Worm (Caenorhabditis elegans) whole organism, L1 larva: ENCODE measurements around the gene F48B9.1.
A peak's percentile ranks its signal among the peaks of the same experiment; 100 is the strongest.

Experiments
- C16A3.4 ChIP-seq: fragments of 150-350 bp; optimal IDR thresholded peaks from 2 replicates; lab custom pipeline; 2014; ENCODE audit warnings: missing biosample characterization, missing genetic modification characterization
- aha-1 ChIP-seq: fragments of 150-350 bp; optimal IDR thresholded peaks from 2 replicates; lab custom pipeline; 2014; ENCODE audit warnings: missing biosample characterization, missing genetic modification characterization
- alr-1 ChIP-seq: fragments of 200-800 bp; sonication (Bioruptor generic); optimal IDR thresholded peaks from 2 replicates; lab custom pipeline; 2018; ENCODE audit warnings: borderline replicate concordance, mild to moderate bottlenecking, missing genetic modification characterization, missing compliant biosample characterization
- ama-1 ChIP-seq: fragments of 150-350 bp; optimal IDR thresholded peaks from 2 replicates; lab custom pipeline; 2014
- ceh-63 ChIP-seq: fragments of 200-800 bp; sonication (Bioruptor generic); optimal IDR thresholded peaks from 2 replicates; lab custom pipeline; 2018; ENCODE audit warnings: mild to moderate bottlenecking, missing genetic modification characterization, missing compliant biosample characterization
- ceh-82 ChIP-seq, 3 experiments: fragments of 150-350 bp in 1 of 3; sonication (generic microtip) in 2 of 3; optimal IDR thresholded peaks; 2 replicates each; lab custom pipeline; 2014 to 2017; ENCODE audit warnings: missing biosample characterization in 3 of 3, missing genetic modification characterization in 3 of 3
- ceh-88 ChIP-seq: fragments of 200-800 bp; sonication (Bioruptor generic); IDR thresholded peaks from 2 replicates; pipeline ENCODE4 v1.3.6; 2022; ENCODE audit warnings: missing genetic modification characterization, missing compliant biosample characterization
- ceh-90 ChIP-seq: sonication (generic microtip); optimal IDR thresholded peaks from 2 replicates; lab custom pipeline; 2016; ENCODE audit warnings: missing genetic modification characterization, missing compliant biosample characterization
- dsc-1 ChIP-seq: sonication (generic microtip); optimal IDR thresholded peaks from 2 replicates; lab custom pipeline; 2016; ENCODE audit warnings: mild to moderate bottlenecking, missing genetic modification characterization, missing compliant biosample characterization
- efl-1 ChIP-seq, 4 experiments: fragments of 150-350 bp; optimal IDR thresholded peaks in 3 of 4; peaks in 1 of 4; 1 replicate in 1 of 4; 2 replicates in 3 of 4; lab custom pipeline; 2014; ENCODE audit warnings: missing biosample characterization in 2 of 4, missing genetic modification characterization in 2 of 4, missing genetic modification reagents in 2 of 4
- egl-27 ChIP-seq, 2 experiments: fragments of 150-350 bp in 1 of 2; sonication (generic microtip); optimal IDR thresholded peaks; 3 replicates each; lab custom pipeline; 2017 to 2018; ENCODE audit warnings: missing biosample characterization in 2 of 2, missing genetic modification characterization in 2 of 2, missing genetic modification reagents in 2 of 2
- elt-2 ChIP-seq: sonication (generic microtip); optimal IDR thresholded peaks from 2 replicates; lab custom pipeline; 2016; ENCODE audit warnings: missing genetic modification characterization, mild to moderate bottlenecking, inconsistent platforms, missing compliant biosample characterization, missing genetic modification reagents
- fkh-10 ChIP-seq: sonication (generic microtip); optimal IDR thresholded peaks from 2 replicates; lab custom pipeline; 2017; ENCODE audit warnings: missing biosample characterization, missing genetic modification reagents, missing genetic modification characterization
- fkh-4 ChIP-seq: sonication (generic microtip); optimal IDR thresholded peaks from 2 replicates; lab custom pipeline; 2016; ENCODE audit warnings: missing compliant biosample characterization, missing genetic modification characterization, borderline replicate concordance
- fkh-8 ChIP-seq: sonication (generic microtip); optimal IDR thresholded peaks from 2 replicates; lab custom pipeline; 2016; ENCODE audit warnings: mild to moderate bottlenecking, missing genetic modification characterization, missing compliant biosample characterization
- isw-1 ChIP-seq: fragments of 200-800 bp; sonication (Bioruptor generic); IDR thresholded peaks from 2 replicates; pipeline ENCODE4 v1.3.6; 2022; ENCODE audit warnings: missing genetic modification characterization, missing compliant biosample characterization
- lin-14 ChIP-seq: fragments of 200-800 bp; sonication (Bioruptor generic); optimal IDR thresholded peaks from 2 replicates; lab custom pipeline; 2018; ENCODE audit warnings: mild to moderate bottlenecking, missing genetic modification characterization, moderate library complexity, missing compliant biosample characterization
- lsy-2 ChIP-seq, 2 experiments: fragments of 150-350 bp; optimal IDR thresholded peaks; 2 replicates each; lab custom pipeline; 2014; ENCODE audit warnings: missing biosample characterization in 2 of 2, missing genetic modification characterization in 2 of 2
- mab-9 ChIP-seq: fragments of 200-800 bp; sonication (Bioruptor generic); IDR thresholded peaks from 2 replicates; pipeline ENCODE4 v1.3.6; 2022; ENCODE audit warnings: missing genetic modification reagents, missing genetic modification characterization, missing compliant biosample characterization
- mdl-1 ChIP-seq, 2 experiments: fragments of 150-350 bp; optimal IDR thresholded peaks; 2 replicates each; lab custom pipeline; 2014 to 2017; ENCODE audit warnings: missing biosample characterization in 2 of 2, missing genetic modification characterization in 2 of 2, inconsistent platforms in 1 of 2
- mep-1 ChIP-seq: fragments of 150-350 bp; optimal IDR thresholded peaks from 2 replicates; lab custom pipeline; 2014; ENCODE audit warnings: missing biosample characterization, missing genetic modification characterization
- nhr-19 ChIP-seq: fragments of 200-800 bp; sonication (Bioruptor generic); conservative IDR thresholded peaks from 2 replicates; pipeline ENCODE4 v1.3.6; 2022; ENCODE audit warnings: missing genetic modification characterization, missing compliant biosample characterization
- nhr-47 ChIP-seq: sonication (generic microtip); optimal IDR thresholded peaks from 2 replicates; lab custom pipeline; 2016; ENCODE audit warnings: mild to moderate bottlenecking, missing genetic modification characterization, moderate library complexity, missing compliant biosample characterization
- nhr-71 ChIP-seq: sonication (generic microtip); optimal IDR thresholded peaks from 2 replicates; lab custom pipeline; 2016; ENCODE audit warnings: mild to moderate bottlenecking, missing genetic modification characterization, moderate library complexity, missing compliant biosample characterization
- nhr-76 ChIP-seq: sonication (generic microtip); optimal IDR thresholded peaks from 2 replicates; lab custom pipeline; 2017; ENCODE audit warnings: missing biosample characterization, missing genetic modification characterization
- rnt-1 ChIP-seq: sonication (generic microtip); optimal IDR thresholded peaks from 2 replicates; lab custom pipeline; 2016; ENCODE audit warnings: mild to moderate bottlenecking, missing genetic modification characterization, moderate library complexity, missing compliant biosample characterization
- skn-1 ChIP-seq: fragments of 150-350 bp; optimal IDR thresholded peaks from 2 replicates; lab custom pipeline; 2014; ENCODE audit warnings: missing biosample characterization, missing genetic modification characterization
- snu-23 ChIP-seq: sonication (generic microtip); optimal IDR thresholded peaks from 2 replicates; lab custom pipeline; 2016; ENCODE audit warnings: missing genetic modification characterization, missing compliant biosample characterization
- sptf-1 ChIP-seq: fragments of 150-350 bp; optimal IDR thresholded peaks from 2 replicates; lab custom pipeline; 2014; ENCODE audit warnings: missing biosample characterization, missing genetic modification characterization
- sup-37 ChIP-seq: fragments of 200-800 bp; sonication (Bioruptor generic); optimal IDR thresholded peaks from 2 replicates; lab custom pipeline; 2018; ENCODE audit warnings: mild to moderate bottlenecking, missing genetic modification characterization, missing compliant biosample characterization
- tlp-1 ChIP-seq: fragments of 150-350 bp; optimal IDR thresholded peaks from 2 replicates; lab custom pipeline; 2014; ENCODE audit warnings: missing biosample characterization, missing genetic modification characterization
- unc-86 ChIP-seq: sonication (generic microtip); optimal IDR thresholded peaks from 2 replicates; lab custom pipeline; 2016; ENCODE audit warnings: missing genetic modification characterization, missing compliant biosample characterization
- ztf-11 ChIP-seq, 2 experiments: sonication (generic microtip); optimal IDR thresholded peaks; 2 replicates each; lab custom pipeline; 2016 to 2017; ENCODE audit warnings: missing genetic modification characterization in 2 of 2, missing biosample characterization in 1 of 2, missing compliant biosample characterization in 1 of 2

The F48B9.1 gene

ce11 chrX:2180588-2180987, at the start of gene F48B9.1:
Gene F48B9.1 (plus strand): TSS chrX:2180888.
- TF ChIP-seq ceh-88 (no peak), efl-1 (optimal IDR thresholded peaks at IDR 0.05; lab: Kevin White, UChicago) (no peak), efl-1 (GFP tag; optimal IDR thresholded peaks at IDR 0.05 in 1 of 2; lab: Kevin White, UChicago) (peak in 1 of 2 experiments; percentile 72)

- TF ChIP-seq isw-1 (GFP tag; lab: Robert Waterston, UW), result no peak
- no peak for TF ChIP-seq sptf-1 (tag; lab: Kevin White, UChicago)
- TF ChIP-seq lin-14 (GFP tag; lab: Kevin White, UChicago), result peak; percentile 69
- TF ChIP-seq, all 84 proteins: peak for 1
Measured at ce11 chrX:2131650-2132049, 49.0 kb upstream of the F48B9.1 start, which contains the start of gene F53B1.9. Gene F53B1.9 (minus strand): TSS chrX:2131844.

- TF ChIP-seq ama-1 (lab: Kevin White, UChicago) (no peak), lin-14 (GFP tag; lab: Kevin White, UChicago) (peak; percentile 32)
Measured at ce11 chrX:2136937-2137336, 43.8 kb upstream of the F48B9.1 start.

- peak; percentile 17 for TF ChIP-seq snu-23 (GFP tag; lab: Kevin White, UChicago)
- peak in 1 of 2 experiments; percentile 27 for TF ChIP-seq lsy-2 (tag; optimal IDR thresholded peaks at IDR 0.05; lab: Kevin White, UChicago)
- no peak for TF ChIP-seq efl-1 (optimal IDR thresholded peaks at IDR 0.05; lab: Kevin White, UChicago)
- peak in 1 of 2 experiments; percentile 40 for TF ChIP-seq efl-1 (GFP tag; optimal IDR thresholded peaks at IDR 0.05 in 1 of 2; lab: Kevin White, UChicago)
- TF ChIP-seq ceh-90 (tag; lab: Kevin White, UChicago), result no peak
- TF ChIP-seq aha-1 (tag; lab: Kevin White, UChicago), result no peak
- TF ChIP-seq fkh-4 (tag; lab: Kevin White, UChicago), result no peak
- no peak for TF ChIP-seq alr-1 (tag; lab: Kevin White, UChicago)
- TF ChIP-seq nhr-76 (tag; lab: Kevin White, UChicago), result no peak
- TF ChIP-seq tlp-1, result no peak
- TF ChIP-seq nhr-19, result no peak
- peak; percentile 91 for TF ChIP-seq fkh-10 (GFP tag; lab: Kevin White, UChicago)
- no peak for TF ChIP-seq nhr-47 (tag; lab: Kevin White, UChicago)
- peak; percentile 19 for TF ChIP-seq skn-1 (tag; lab: Kevin White, UChicago)
- TF ChIP-seq ztf-11 (tag; optimal IDR thresholded peaks at IDR 0.05; lab: Kevin White, UChicago), result no peak
- no peak for TF ChIP-seq egl-27 (tag; optimal IDR thresholded peaks at IDR 0.05; lab: Kevin White, UChicago)
- peak; percentile 34 for TF ChIP-seq nhr-71 (tag; lab: Kevin White, UChicago)
- peak; percentile 15 for TF ChIP-seq dsc-1 (tag; lab: Kevin White, UChicago)
- TF ChIP-seq C16A3.4 (tag; lab: Kevin White, UChicago), result no peak
- TF ChIP-seq lin-14 (GFP tag; lab: Kevin White, UChicago), result peak; percentile 86
- no peak for TF ChIP-seq ceh-63 (GFP tag; lab: Kevin White, UChicago)
- TF ChIP-seq unc-86 (tag; lab: Kevin White, UChicago), result no peak
- no peak for TF ChIP-seq mdl-1 (tag; optimal IDR thresholded peaks at IDR 0.05; lab: Kevin White, UChicago)
- TF ChIP-seq mab-9, result no peak
- no peak for TF ChIP-seq sptf-1 (tag; lab: Kevin White, UChicago)
- no peak for TF ChIP-seq fkh-8 (tag; lab: Kevin White, UChicago)
- TF ChIP-seq mep-1 (tag; lab: Kevin White, UChicago), result no peak
- no peak for TF ChIP-seq sup-37 (GFP tag; lab: Kevin White, UChicago)
- TF ChIP-seq elt-2 (tag; lab: Kevin White, UChicago), result no peak
- TF ChIP-seq, all 84 proteins: peak for 8
Measured at ce11 chrX:2138923-2139322, 41.8 kb upstream of the F48B9.1 start.

- TF ChIP-seq ceh-82 (tag; optimal IDR thresholded peaks at IDR 0.05; lab: Kevin White, UChicago) (peak in 1 of 3 experiments; percentile 41), skn-1 (tag; lab: Kevin White, UChicago) (peak; percentile 42), snu-23 (GFP tag; lab: Kevin White, UChicago) (peak; percentile 12), rnt-1 (no peak), lin-14 (GFP tag; lab: Kevin White, UChicago) (peak; percentile 49)
Measured at ce11 chrX:2140610-2141009, 40.1 kb upstream of the F48B9.1 start.
